Fruit fly (Drosophila melanogaster): ENCODE results near the gene CG15167.

The CG15167 gene

dm6 chr2L:18702721-18703488, 37.3 kb upstream of the CG15167 start, which contains the start of the genes CG10376 and CG10343 (continued):
- TF ChIP-seq Dll (GFP tag; IDR thresholded peaks at IDR 0.05; ENCODE audit: partially characterized antibody) (0 out of 4 replicates have a peak, but pooled peaks have one; percentile 40), CG17802 (tag; optimal IDR thresholded peaks at IDR 0.05) (peak; percentile 95), CG11723 (GFP tag; optimal IDR thresholded peaks at IDR 0.05) (peak; percentile 83), az2 (GFP tag; optimal IDR thresholded peaks at IDR 0.05) (peak; percentile 88), lmd (GFP tag; IDR thresholded peaks at IDR 0.05) (peak; percentile 92), CG33557 (GFP tag; optimal IDR thresholded peaks at IDR 0.05) (peak; percentile 90), CG10543 (GFP tag; optimal IDR thresholded peaks at IDR 0.05) (peak; percentile 92), CG14965 (GFP tag; optimal IDR thresholded peaks at IDR 0.05; ENCODE audit: borderline replicate concordance) (no peak), dmrt11E (tag; optimal IDR thresholded peaks at IDR 0.05) (peak; percentile 94), CG1832 (GFP tag; optimal IDR thresholded peaks at IDR 0.05) (no peak), CG18011 (GFP tag; optimal IDR thresholded peaks at IDR 0.05) (peak; percentile 51), ken (GFP tag; IDR thresholded peaks at IDR 0.05) (peak; percentile 69; the same call in 2 of the 3 replicates), br (optimal IDR thresholded peaks at IDR 0.05) (no peak), tio (GFP tag; optimal IDR thresholded peaks at IDR 0.05) (peak; percentile 89), CG10959 (GFP tag; IDR thresholded peaks at IDR 0.05) (peak; percentile 48; the same call in 1 of the 2 replicates), Neu2 (GFP tag; optimal IDR thresholded peaks at IDR 0.05; ENCODE audit: borderline replicate concordance) (no peak), CG9932 (GFP tag; IDR thresholded peaks at IDR 0.05) (peak; percentile 94), maf-S (GFP tag; optimal IDR thresholded peaks at IDR 0.05) (no peak), CG32532 (GFP tag; IDR thresholded peaks at IDR 0.05) (peak; percentile 90), Dfd (GFP tag; optimal IDR thresholded peaks at IDR 0.05) (peak; percentile 21 to 90), Dip2 (GFP tag; IDR thresholded peaks at IDR 0.05) (0 out of 2 replicates have a peak, but pooled peaks have one; percentile 28), CG10979 (tag; optimal IDR thresholded peaks at IDR 0.05) (peak; percentile 88), CG13894 (tag; optimal IDR thresholded peaks at IDR 0.05) (peak; percentile 89), luna (GFP tag; optimal IDR thresholded peaks at IDR 0.05) (no peak), CHES-1-like (GFP tag; optimal IDR thresholded peaks at IDR 0.05) (peak; percentile 49), pita (GFP tag; optimal IDR thresholded peaks at IDR 0.05) (no peak), CG1792 (GFP tag; optimal IDR thresholded peaks at IDR 0.05) (peak; percentile 33), CG1233 (GFP tag; optimal IDR thresholded peaks at IDR 0.05) (peak; percentile 82), CG2889 (GFP tag; IDR thresholded peaks at IDR 0.05) (peak; percentile 73; the same call in 2 of the 3 replicates), Ssrp (tag; optimal IDR thresholded peaks at IDR 0.05) (peak; percentile 95), Deaf1 (tag; optimal IDR thresholded peaks at IDR 0.05) (peak; percentile 65), CG8478 (optimal IDR thresholded peaks at IDR 0.05) (peak; percentile 3), Meics (GFP tag; optimal IDR thresholded peaks at IDR 0.05) (peak; percentile 86), grn (GFP tag; optimal IDR thresholded peaks at IDR 0.05) (peak; percentile 50), CG6654 (GFP tag; optimal IDR thresholded peaks at IDR 0.05) (peak; percentile 51), CG32767 (GFP tag; IDR thresholded peaks at IDR 0.05) (peak; percentile 77; the same call in 1 of the 2 replicates), Jarid2 (GFP tag; optimal IDR thresholded peaks at IDR 0.05) (peak; percentile 29), cad (GFP tag; optimal IDR thresholded peaks at IDR 0.05) (no peak), CG1529 (GFP tag; optimal IDR thresholded peaks at IDR 0.05) (peak; percentile 62), pum (GFP tag; optimal IDR thresholded peaks at IDR 0.05) (peak; percentile 65), amos (GFP tag; IDR thresholded peaks at IDR 0.05; ENCODE audit: partially characterized antibody) (no peak), BtbVII (GFP tag; optimal IDR thresholded peaks at IDR 0.05) (peak; percentile 68), ap (GFP tag; IDR thresholded peaks at IDR 0.05) (peak; percentile 64), phol (tag; optimal IDR thresholded peaks at IDR 0.05) (peak; percentile 96), pan (optimal IDR thresholded peaks at IDR 0.05) (no peak), pan (GFP tag; optimal IDR thresholded peaks at IDR 0.05 in 1 of 2, IDR thresholded peaks at IDR 0.05 in 1 of 2) (peak in 1 of 2 experiments; percentile 83), nerfin-2 (GFP tag; IDR thresholded peaks at IDR 0.05; ENCODE audit: partially characterized antibody) (no peak), btn (GFP tag; optimal IDR thresholded peaks at IDR 0.05) (no peak), Spps (tag; optimal IDR thresholded peaks at IDR 0.05) (peak; percentile 72)
